Worm (Caenorhabditis elegans) whole organism, midembryonic: ENCODE data around the gene AH9.3.

Source experiments
- T22C8.4 ChIP-seq: fragments of 200-800 bp; sonication (Bioruptor generic); IDR thresholded peaks from 2 replicates; pipeline ENCODE4 v1.3.6; 2022; ENCODE audit warnings: missing genetic modification characterization, missing compliant biosample characterization
- cog-1 ChIP-seq: sonication (generic microtip); optimal IDR thresholded peaks from 2 replicates; lab custom pipeline; 2016; ENCODE audit warnings: missing genetic modification characterization, missing compliant biosample characterization
- ref-1 ChIP-seq: fragments of 200-800 bp; sonication (Bioruptor generic); conservative IDR thresholded peaks from 2 replicates; pipeline ENCODE4 v1.3.6; 2022; ENCODE audit warnings: missing genetic modification reagents, missing genetic modification characterization, missing compliant biosample characterization
- ztf-23 ChIP-seq: fragments of 200-800 bp; sonication (Bioruptor generic); IDR thresholded peaks from 2 replicates; pipeline ENCODE4 v1.3.6; 2022; ENCODE audit warnings: missing genetic modification reagents, missing genetic modification characterization, missing compliant biosample characterization

DNA sequence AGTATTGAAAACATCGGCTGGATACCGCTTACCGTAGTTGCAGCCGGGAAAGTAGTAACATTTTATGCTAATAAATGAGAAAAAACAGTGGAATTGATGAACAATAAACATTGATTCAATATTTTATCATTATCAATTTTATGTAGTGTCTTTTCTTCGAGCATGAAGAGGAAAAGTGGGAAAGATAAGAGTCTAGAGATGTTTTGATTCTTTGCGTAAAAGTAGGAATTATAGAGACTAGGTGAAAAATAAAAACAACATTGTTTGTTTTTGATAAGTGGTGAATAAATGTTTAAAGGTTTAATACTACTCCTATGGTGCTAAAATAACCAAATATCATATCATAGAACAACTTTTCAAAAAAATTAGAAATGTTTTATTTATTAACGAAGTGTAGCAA, 1.5 kb upstream of the AH9.3 start:
- TF ChIP-seq ztf-23 (GFP tag; lab: Robert Waterston, UW) (no peak), cog-1 (tag; lab: Kevin White, UChicago) (no peak), T22C8.4 (GFP tag; lab: Robert Waterston, UW) (no peak), ref-1 (no peak)
